Worm (Caenorhabditis elegans) whole organism, L1 larva: ENCODE measurements around the gene sna-3.

Experiments used
- C34B4.2 ChIP-seq: sonication (generic microtip); optimal IDR thresholded peaks from 2 replicates; lab custom pipeline; 2017; ENCODE audit warnings: mild to moderate bottlenecking, missing genetic modification characterization, missing compliant biosample characterization
- F16B12.6 ChIP-seq: fragments of 150-350 bp; optimal IDR thresholded peaks from 2 replicates; lab custom pipeline; 2014; ENCODE audit warnings: missing biosample characterization, missing genetic modification characterization
- alr-1 ChIP-seq: fragments of 200-800 bp; sonication (Bioruptor generic); optimal IDR thresholded peaks from 2 replicates; lab custom pipeline; 2018; ENCODE audit warnings: borderline replicate concordance, mild to moderate bottlenecking, missing genetic modification characterization, missing compliant biosample characterization
- aly-2 ChIP-seq: fragments of 150-350 bp; optimal IDR thresholded peaks from 2 replicates; lab custom pipeline; 2014; ENCODE audit warnings: missing biosample characterization, missing genetic modification characterization
- ama-1 ChIP-seq: fragments of 150-350 bp; optimal IDR thresholded peaks from 2 replicates; lab custom pipeline; 2014
- ceh-88 ChIP-seq: fragments of 200-800 bp; sonication (Bioruptor generic); IDR thresholded peaks from 2 replicates; pipeline ENCODE4 v1.3.6; 2022; ENCODE audit warnings: missing genetic modification characterization, missing compliant biosample characterization
- ceh-90 ChIP-seq: sonication (generic microtip); optimal IDR thresholded peaks from 2 replicates; lab custom pipeline; 2016; ENCODE audit warnings: missing genetic modification characterization, missing compliant biosample characterization
- ces-1 ChIP-seq: fragments of 150-350 bp; optimal IDR thresholded peaks from 2 replicates; lab custom pipeline; 2014; ENCODE audit warnings: missing biosample characterization, missing genetic modification reagents, missing genetic modification characterization
- dpl-1 ChIP-seq, 3 experiments: fragments of 150-350 bp in 2 of 3; sonication (generic microtip) in 1 of 3; optimal IDR thresholded peaks; 2 replicates each; lab custom pipeline; 2014 to 2017; ENCODE audit warnings: missing biosample characterization in 3 of 3, missing genetic modification characterization in 3 of 3, missing genetic modification reagents in 3 of 3
- dsc-1 ChIP-seq: sonication (generic microtip); optimal IDR thresholded peaks from 2 replicates; lab custom pipeline; 2016; ENCODE audit warnings: mild to moderate bottlenecking, missing genetic modification characterization, missing compliant biosample characterization
- efl-1 ChIP-seq, 4 experiments: fragments of 150-350 bp; optimal IDR thresholded peaks in 3 of 4; peaks in 1 of 4; 1 replicate in 1 of 4; 2 replicates in 3 of 4; lab custom pipeline; 2014; ENCODE audit warnings: missing biosample characterization in 2 of 4, missing genetic modification characterization in 2 of 4, missing genetic modification reagents in 2 of 4
- efl-3 ChIP-seq: fragments of 200-800 bp; sonication (Bioruptor generic); optimal IDR thresholded peaks from 2 replicates; lab custom pipeline; 2018; ENCODE audit warnings: mild to moderate bottlenecking, missing genetic modification characterization, missing compliant biosample characterization
- elt-2 ChIP-seq: sonication (generic microtip); optimal IDR thresholded peaks from 2 replicates; lab custom pipeline; 2016; ENCODE audit warnings: missing genetic modification characterization, mild to moderate bottlenecking, inconsistent platforms, missing compliant biosample characterization, missing genetic modification reagents
- elt-3 ChIP-seq, 6 experiments: fragments of 150-350 bp in 1 of 6; sonication (generic microtip); optimal IDR thresholded peaks; 2 replicates each; lab custom pipeline; 2017 to 2018; ENCODE audit warnings: missing biosample characterization in 6 of 6, missing genetic modification characterization in 6 of 6, inconsistent platforms in 1 of 6
- fkh-10 ChIP-seq: sonication (generic microtip); optimal IDR thresholded peaks from 2 replicates; lab custom pipeline; 2017; ENCODE audit warnings: missing biosample characterization, missing genetic modification reagents, missing genetic modification characterization
- hlh-17 ChIP-seq: fragments of 200-800 bp; sonication (Bioruptor generic); optimal IDR thresholded peaks from 2 replicates; lab custom pipeline; 2018; ENCODE audit warnings: missing genetic modification characterization, mild to moderate bottlenecking, missing compliant biosample characterization, moderate library complexity, borderline replicate concordance
- hpl-2 ChIP-seq: fragments of 150-350 bp; optimal IDR thresholded peaks from 2 replicates; lab custom pipeline; 2014; ENCODE audit warnings: missing biosample characterization, missing genetic modification reagents, missing genetic modification characterization
- irx-1 ChIP-seq: sonication (generic microtip); optimal IDR thresholded peaks from 2 replicates; lab custom pipeline; 2016; ENCODE audit warnings: missing genetic modification characterization, missing compliant biosample characterization
- isw-1 ChIP-seq: fragments of 200-800 bp; sonication (Bioruptor generic); IDR thresholded peaks from 2 replicates; pipeline ENCODE4 v1.3.6; 2022; ENCODE audit warnings: missing genetic modification characterization, missing compliant biosample characterization
- jun-1 ChIP-seq: fragments of 150-350 bp; optimal IDR thresholded peaks from 2 replicates; lab custom pipeline; 2014; ENCODE audit warnings: missing biosample characterization, missing genetic modification reagents, missing genetic modification characterization
- lin-13 ChIP-seq: fragments of 150-350 bp; optimal IDR thresholded peaks from 2 replicates; lab custom pipeline; 2014; ENCODE audit warnings: missing biosample characterization, missing genetic modification reagents, missing genetic modification characterization
- lin-14 ChIP-seq: fragments of 200-800 bp; sonication (Bioruptor generic); optimal IDR thresholded peaks from 2 replicates; lab custom pipeline; 2018; ENCODE audit warnings: mild to moderate bottlenecking, missing genetic modification characterization, moderate library complexity, missing compliant biosample characterization
- lin-35 ChIP-seq, 2 experiments: fragments of 150-350 bp; optimal IDR thresholded peaks; 2 replicates each; lab custom pipeline; 2014; ENCODE audit warnings: missing biosample characterization in 2 of 2, missing genetic modification characterization in 2 of 2, missing genetic modification reagents in 2 of 2
- lin-39 ChIP-seq: fragments of 150-350 bp; optimal IDR thresholded peaks from 2 replicates; lab custom pipeline; 2014; ENCODE audit warnings: missing biosample characterization, missing genetic modification reagents, missing genetic modification characterization
- lir-3 ChIP-seq: sonication (generic microtip); optimal IDR thresholded peaks from 2 replicates; lab custom pipeline; 2016; ENCODE audit warnings: mild to moderate bottlenecking, missing genetic modification characterization, moderate library complexity, missing compliant biosample characterization; ENCODE audit not compliant: poor library complexity
- lsy-2 ChIP-seq, 2 experiments: fragments of 150-350 bp; optimal IDR thresholded peaks; 2 replicates each; lab custom pipeline; 2014; ENCODE audit warnings: missing biosample characterization in 2 of 2, missing genetic modification characterization in 2 of 2
- mab-9 ChIP-seq: fragments of 200-800 bp; sonication (Bioruptor generic); IDR thresholded peaks from 2 replicates; pipeline ENCODE4 v1.3.6; 2022; ENCODE audit warnings: missing genetic modification reagents, missing genetic modification characterization, missing compliant biosample characterization
- mep-1 ChIP-seq: fragments of 150-350 bp; optimal IDR thresholded peaks from 2 replicates; lab custom pipeline; 2014; ENCODE audit warnings: missing biosample characterization, missing genetic modification characterization
- nhr-12 ChIP-seq: sonication (generic microtip); optimal IDR thresholded peaks from 2 replicates; lab custom pipeline; 2017; ENCODE audit warnings: missing biosample characterization, missing genetic modification characterization
- nhr-47 ChIP-seq: sonication (generic microtip); optimal IDR thresholded peaks from 2 replicates; lab custom pipeline; 2016; ENCODE audit warnings: mild to moderate bottlenecking, missing genetic modification characterization, moderate library complexity, missing compliant biosample characterization
- nhr-76 ChIP-seq: sonication (generic microtip); optimal IDR thresholded peaks from 2 replicates; lab custom pipeline; 2017; ENCODE audit warnings: missing biosample characterization, missing genetic modification characterization
- nhr-77 ChIP-seq: fragments of 150-350 bp; optimal IDR thresholded peaks from 2 replicates; lab custom pipeline; 2014; ENCODE audit warnings: missing biosample characterization, missing genetic modification characterization
- nhr-84 ChIP-seq: sonication (generic microtip); optimal IDR thresholded peaks from 2 replicates; lab custom pipeline; 2017; ENCODE audit warnings: missing biosample characterization, missing genetic modification characterization
- nhr-85 ChIP-seq: sonication (generic microtip); peaks from one replicate; lab custom pipeline; 2016; ENCODE audit warnings: missing genetic modification characterization, inconsistent platforms, missing compliant biosample characterization
- pag-3 ChIP-seq: sonication (generic microtip); optimal IDR thresholded peaks from 2 replicates; lab custom pipeline; 2017; ENCODE audit warnings: missing genetic modification characterization, mild to moderate bottlenecking, missing compliant biosample characterization, antibody characterized with exemption, borderline replicate concordance; ENCODE audit not compliant: insufficient read depth
- pqm-1 ChIP-seq: sonication (generic microtip); optimal IDR thresholded peaks from 3 replicates; lab custom pipeline; 2017; ENCODE audit warnings: missing biosample characterization, missing genetic modification characterization
- rnt-1 ChIP-seq: sonication (generic microtip); optimal IDR thresholded peaks from 2 replicates; lab custom pipeline; 2016; ENCODE audit warnings: mild to moderate bottlenecking, missing genetic modification characterization, moderate library complexity, missing compliant biosample characterization
- snpc-4 ChIP-seq: fragments of 150-350 bp; optimal IDR thresholded peaks from 2 replicates; lab custom pipeline; 2014; ENCODE audit warnings: missing biosample characterization, missing genetic modification characterization
- snu-23 ChIP-seq: sonication (generic microtip); optimal IDR thresholded peaks from 2 replicates; lab custom pipeline; 2016; ENCODE audit warnings: missing genetic modification characterization, missing compliant biosample characterization
- sox-4 ChIP-seq: sonication (generic microtip); optimal IDR thresholded peaks from 2 replicates; lab custom pipeline; 2016; ENCODE audit warnings: missing genetic modification characterization, missing compliant biosample characterization
- sptf-1 ChIP-seq: fragments of 150-350 bp; optimal IDR thresholded peaks from 2 replicates; lab custom pipeline; 2014; ENCODE audit warnings: missing biosample characterization, missing genetic modification characterization
- tbx-2 ChIP-seq: sonication (generic microtip); optimal IDR thresholded peaks from 2 replicates; lab custom pipeline; 2016; ENCODE audit warnings: missing genetic modification characterization, missing compliant biosample characterization
- tlp-1 ChIP-seq: fragments of 150-350 bp; optimal IDR thresholded peaks from 2 replicates; lab custom pipeline; 2014; ENCODE audit warnings: missing biosample characterization, missing genetic modification characterization
- unc-130 ChIP-seq: fragments of 150-350 bp; optimal IDR thresholded peaks from 2 replicates; lab custom pipeline; 2017; ENCODE audit warnings: missing biosample characterization, missing genetic modification characterization, inconsistent platforms
- unc-62 ChIP-seq: fragments of 150-350 bp; optimal IDR thresholded peaks from 2 replicates; lab custom pipeline; 2014; ENCODE audit warnings: missing biosample characterization, missing genetic modification reagents, missing genetic modification characterization
- unc-86 ChIP-seq: sonication (generic microtip); optimal IDR thresholded peaks from 2 replicates; lab custom pipeline; 2016; ENCODE audit warnings: missing genetic modification characterization, missing compliant biosample characterization
- unc-98 ChIP-seq: fragments of 200-800 bp; sonication (Bioruptor generic); IDR thresholded peaks from 2 replicates; pipeline ENCODE4 v1.3.6; 2022; ENCODE audit warnings: missing genetic modification characterization, missing compliant biosample characterization
- vab-15 ChIP-seq: sonication (generic microtip); optimal IDR thresholded peaks from 2 replicates; lab custom pipeline; 2017; ENCODE audit warnings: missing genotype, mild to moderate bottlenecking, missing genetic modification characterization, missing compliant biosample characterization
- xbp-1 ChIP-seq: sonication (generic microtip); optimal IDR thresholded peaks from 2 replicates; lab custom pipeline; 2016; ENCODE audit warnings: missing genetic modification characterization, missing compliant biosample characterization
- zag-1 ChIP-seq: fragments of 150-350 bp; optimal IDR thresholded peaks from 2 replicates; lab custom pipeline; 2014; ENCODE audit warnings: missing biosample characterization, missing genetic modification characterization
- ztf-4 ChIP-seq: fragments of 150-350 bp; optimal IDR thresholded peaks from 2 replicates; lab custom pipeline; 2014; ENCODE audit warnings: missing biosample characterization, missing genetic modification characterization

Gene sna-3

DNA sequence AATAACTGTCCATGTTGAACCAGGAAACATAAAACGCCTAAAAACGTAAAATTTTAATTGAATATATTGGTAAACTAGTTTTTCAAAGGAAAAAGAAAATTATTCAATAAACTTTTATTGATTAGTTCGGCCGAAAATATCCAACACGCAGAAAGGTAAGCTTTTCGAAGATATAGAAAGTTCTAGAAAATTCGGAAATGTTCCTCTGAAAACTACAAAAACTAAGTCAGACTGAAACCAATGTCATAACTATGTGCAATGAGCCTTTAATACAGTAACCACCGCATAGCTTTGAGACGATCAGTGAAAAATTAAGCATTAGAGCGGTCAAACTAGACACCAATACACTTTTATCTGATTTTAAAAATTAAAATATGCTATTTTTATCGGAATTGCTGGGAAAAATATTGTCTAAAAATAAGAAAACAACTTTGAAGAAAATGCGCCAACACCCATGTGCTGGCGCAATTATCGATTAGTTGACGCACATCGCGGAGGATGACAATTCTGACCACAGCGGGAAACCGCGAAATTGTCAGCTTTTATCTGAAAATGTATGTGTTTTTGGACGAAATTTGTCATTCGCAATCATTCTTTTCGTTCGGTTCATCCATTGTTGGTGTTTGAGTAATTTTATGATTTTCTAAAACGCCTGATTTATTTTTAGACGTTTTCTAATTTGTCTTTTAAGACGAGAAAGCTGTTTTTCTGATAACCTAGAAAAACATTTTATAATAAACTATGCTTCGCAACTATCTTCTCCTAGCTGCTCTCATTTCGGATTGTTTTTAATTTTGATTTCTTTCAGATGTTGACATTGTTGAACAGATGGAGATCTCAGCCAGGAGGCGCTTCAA is 7.4 kb downstream of the sna-3 start, which contains the start of the genes C23G10.7 and rpn-2 (continued):
- no peak for TF ChIP-seq ceh-88 (GFP tag; lab: Robert Waterston, UW)
- no peak for TF ChIP-seq hlh-17 (GFP tag; lab: Kevin White, UChicago)
- peak; percentile 29 for TF ChIP-seq jun-1
- TF ChIP-seq ces-1 (GFP tag; lab: Kevin White, UChicago), result no peak
- peak; percentile 31 for TF ChIP-seq snpc-4 (tag; lab: Kevin White, UChicago)
- TF ChIP-seq nhr-47, result peak; percentile 80
- peak; percentile 78 for TF ChIP-seq snu-23
- TF ChIP-seq dsc-1, result peak; percentile 71
- TF ChIP-seq mab-9 (GFP tag; lab: Robert Waterston, UW), result no peak
- peak; percentile 53 to 79 (median 77) for TF ChIP-seq dpl-1 (GFP tag; optimal IDR thresholded peaks at IDR 0.05; lab: Kevin White, UChicago)
- no peak for TF ChIP-seq sox-4 (tag; lab: Kevin White, UChicago)
- TF ChIP-seq efl-1 (optimal IDR thresholded peaks at IDR 0.05; lab: Kevin White, UChicago), result peak; percentile 74 to 79
- peak; percentile 72 to 97 for TF ChIP-seq efl-1 (GFP tag; optimal IDR thresholded peaks at IDR 0.05 in 1 of 2; lab: Kevin White, UChicago)
- TF ChIP-seq nhr-85 (tag; lab: Kevin White, UChicago), result peak; percentile 81
- TF ChIP-seq C34B4.2 (tag; lab: Kevin White, UChicago), result no peak
- no peak for TF ChIP-seq unc-62 (GFP tag; lab: Kevin White, UChicago)
- peak; percentile 13 for TF ChIP-seq lin-39 (tag; lab: Kevin White, UChicago)
- peak; percentile 64 for TF ChIP-seq lin-14 (GFP tag; lab: Kevin White, UChicago)
- no peak for TF ChIP-seq pag-3 (tag; lab: Kevin White, UChicago)
- no peak for TF ChIP-seq aly-2
- TF ChIP-seq alr-1 (tag; lab: Kevin White, UChicago), result no peak
- no peak for TF ChIP-seq nhr-84 (tag; lab: Kevin White, UChicago)
- peak in 2 of 6 experiments; percentile 38 to 48 for TF ChIP-seq elt-3 (tag; optimal IDR thresholded peaks at IDR 0.05; lab: Kevin White, UChicago)
- no peak for TF ChIP-seq ceh-90 (tag; lab: Kevin White, UChicago)
- no peak for TF ChIP-seq unc-130 (tag; lab: Kevin White, UChicago)
- TF ChIP-seq nhr-12 (tag; lab: Kevin White, UChicago), result no peak
- no peak for TF ChIP-seq nhr-76 (tag; lab: Kevin White, UChicago)
- TF ChIP-seq tlp-1, result no peak
- peak; percentile 66 for TF ChIP-seq lin-13 (GFP tag; lab: Kevin White, UChicago)
- peak; percentile 14 for TF ChIP-seq ama-1 (lab: Kevin White, UChicago)
- peak; percentile 90 for TF ChIP-seq mep-1
- TF ChIP-seq lsy-2 (tag; optimal IDR thresholded peaks at IDR 0.05; lab: Kevin White, UChicago), result peak; percentile 83 to 86
- TF ChIP-seq xbp-1 (tag; lab: Kevin White, UChicago), result peak; percentile 67
- no peak for TF ChIP-seq efl-3
- TF ChIP-seq nhr-77 (tag; lab: Kevin White, UChicago), result peak; percentile 47
- TF ChIP-seq fkh-10 (GFP tag; lab: Kevin White, UChicago), result peak; percentile 20
- TF ChIP-seq pqm-1, result no peak
- TF ChIP-seq lin-35 (GFP tag; optimal IDR thresholded peaks at IDR 0.05; lab: Kevin White, UChicago), result peak; percentile 71 to 82
- peak; percentile 89 for TF ChIP-seq rnt-1 (tag; lab: Kevin White, UChicago)
- peak; percentile 49 for TF ChIP-seq irx-1
- peak; percentile 63 for TF ChIP-seq isw-1 (GFP tag; lab: Robert Waterston, UW)
- TF ChIP-seq unc-98 (GFP tag; lab: Robert Waterston, UW), result no peak
- no peak for TF ChIP-seq vab-15 (tag; lab: Kevin White, UChicago)
- TF ChIP-seq unc-86 (tag; lab: Kevin White, UChicago), result peak; percentile 61
- no peak for TF ChIP-seq sptf-1
- peak; percentile 24 for TF ChIP-seq elt-2 (tag; lab: Kevin White, UChicago)
- TF ChIP-seq zag-1, result no peak
- TF ChIP-seq ztf-4 (tag; lab: Kevin White, UChicago), result no peak
- TF ChIP-seq hpl-2, result no peak
- TF ChIP-seq tbx-2 (tag; lab: Kevin White, UChicago), result peak; percentile 73
- TF ChIP-seq F16B12.6, result peak; percentile 52
- TF ChIP-seq lir-3 (tag; lab: Kevin White, UChicago), result peak; percentile 1
